Fruit fly (Drosophila melanogaster) whole organism: ENCODE results near the gene CG5611.

Experiments
- pan ChIP-seq: fragments of >200 bp; optimal IDR thresholded peaks from 2 replicates; lab custom pipeline; 2017
- psq ChIP-seq: fragments of >200 bp; optimal IDR thresholded peaks from 2 replicates; lab custom pipeline; 2017

- no peak for TF ChIP-seq psq
- TF ChIP-seq pan (lab: Kevin White, UChicago): no peak
Measured at dm6 chr3R:27662857-27663256, 27.0 kb upstream of the CG5611 start.
